Fruit fly (Drosophila melanogaster) whole organism, embryonic: Measurements from ENCODE around the gene Socs36E.

Experiments used
- Awh ChIP-seq: fragments of 200-800 bp; sonication (Bioruptor generic); IDR thresholded peaks from 2 replicates; pipeline ENCODE4, ENCODE4 v1.3.6; 2022; ENCODE audit warnings: missing biosample characterization, missing genetic modification characterization
- CG10267 ChIP-seq: fragments of 200-800 bp; sonication (Bioruptor generic); optimal IDR thresholded peaks from 2 replicates; lab custom pipeline; 2018; ENCODE audit warnings: missing biosample characterization, mild to moderate bottlenecking, missing genetic modification characterization, moderate library complexity
- CG10274 ChIP-seq: fragments of 200-800 bp; sonication (Bioruptor generic); optimal IDR thresholded peaks from 3 replicates; lab custom pipeline; 2017; ENCODE audit warnings: missing biosample characterization, mild to moderate bottlenecking, missing genetic modification characterization
- CG10321 ChIP-seq: fragments of 200-800 bp; sonication (Bioruptor generic); IDR thresholded peaks from 2 replicates; pipeline ENCODE4 v1.3.6; 2022; ENCODE audit warnings: missing biosample characterization, missing genetic modification characterization
- CG10431 ChIP-seq: fragments of 200-800 bp; sonication (Bioruptor generic); optimal IDR thresholded peaks from 3 replicates; lab custom pipeline; 2018; ENCODE audit warnings: missing biosample characterization, mild to moderate bottlenecking, missing genetic modification characterization
- CG10959 ChIP-seq: fragments of 200-800 bp; sonication (Bioruptor generic); IDR thresholded peaks from 2 replicates; pipeline ENCODE4 v1.3.6; 2022; ENCODE audit warnings: missing biosample characterization, missing genetic modification characterization
- CG11695 ChIP-seq: fragments of 200-800 bp; sonication (Bioruptor generic); IDR thresholded peaks from 3 replicates; pipeline ENCODE4 v1.3.6; 2022; ENCODE audit warnings: missing biosample characterization, missing genetic modification characterization
- CG17328 ChIP-seq: fragments of 200-800 bp; sonication (Bioruptor generic); IDR thresholded peaks from 2 replicates; pipeline ENCODE4 v1.3.6; 2022; ENCODE audit warnings: missing biosample characterization, missing genetic modification characterization
- CG17912 ChIP-seq: fragments of 200-800 bp; sonication (Bioruptor generic); optimal IDR thresholded peaks from 2 replicates; lab custom pipeline; 2018; ENCODE audit warnings: missing biosample characterization, mild to moderate bottlenecking, missing genetic modification characterization
- CG18476 ChIP-seq: fragments of 200-800 bp; sonication (Bioruptor generic); optimal IDR thresholded peaks from 2 replicates; lab custom pipeline; 2016; ENCODE audit warnings: missing biosample characterization, mild to moderate bottlenecking, missing genetic modification characterization
- CG2889 ChIP-seq: fragments of 200-800 bp; sonication (Bioruptor generic); IDR thresholded peaks from 3 replicates; pipeline ENCODE4 v1.3.6; 2022; ENCODE audit warnings: missing biosample characterization, missing genetic modification characterization
- CG33213 ChIP-seq: fragments of 200-800 bp; sonication (Bioruptor generic); optimal IDR thresholded peaks from 3 replicates; lab custom pipeline; 2016; ENCODE audit warnings: missing biosample characterization, missing genetic modification characterization
- CG33557 ChIP-seq: fragments of 200-800 bp; sonication (Bioruptor generic); optimal IDR thresholded peaks from 2 replicates; lab custom pipeline; 2019; ENCODE audit warnings: missing biosample characterization, mild to moderate bottlenecking, missing genetic modification characterization, moderate library complexity
- CG43689 ChIP-seq: fragments of 200-800 bp; sonication (Bioruptor generic); IDR thresholded peaks from 2 replicates; pipeline ENCODE4 v1.3.6; 2022; ENCODE audit warnings: missing biosample characterization, missing genetic modification characterization
- CG4854 ChIP-seq: fragments of 200-800 bp; sonication (Bioruptor generic); optimal IDR thresholded peaks from 2 replicates; lab custom pipeline; 2016; ENCODE audit warnings: missing biosample characterization, missing genetic modification characterization, inconsistent platforms
- CG6683 ChIP-seq: fragments of 200-800 bp; sonication (Bioruptor generic); optimal IDR thresholded peaks from 2 replicates; lab custom pipeline; 2017; ENCODE audit warnings: missing biosample characterization, mild to moderate bottlenecking, missing genetic modification characterization, missing genetic modification reagents
- CG7372 ChIP-seq: fragments of 200-800 bp; sonication (Bioruptor generic); IDR thresholded peaks from 2 replicates; pipeline ENCODE4 v1.3.6; 2022; ENCODE audit warnings: missing biosample characterization, missing genetic modification characterization
- CG7963 ChIP-seq: fragments of 200-800 bp; sonication (Bioruptor generic); IDR thresholded peaks from 3 replicates; pipeline ENCODE4 v1.3.6; 2022; ENCODE audit warnings: missing biosample characterization, missing genetic modification characterization; ENCODE audit not compliant: partially characterized antibody
- CG8290 ChIP-seq, 3 experiments: fragments of 200-800 bp; sonication (Bioruptor generic); optimal IDR thresholded peaks; 2 replicates each; lab custom pipeline; 2016 to 2019; ENCODE audit warnings: missing biosample characterization in 3 of 3, missing genetic modification characterization in 3 of 3, mild to moderate bottlenecking in 2 of 3, moderate library complexity in 1 of 3
- CG9215 ChIP-seq: fragments of 200-800 bp; sonication (Bioruptor generic); IDR thresholded peaks from 2 replicates; pipeline ENCODE4 v1.3.6; 2022; ENCODE audit warnings: missing biosample characterization, missing genetic modification characterization
- CHES-1-like ChIP-seq: fragments of 200-800 bp; sonication (Bioruptor generic); optimal IDR thresholded peaks from 2 replicates; lab custom pipeline; 2016; ENCODE audit warnings: missing biosample characterization, missing genetic modification characterization
- CkIIα-i1 ChIP-seq: fragments of 200-800 bp; sonication (Bioruptor generic); IDR thresholded peaks from 2 replicates; pipeline ENCODE4 v1.3.6; 2022; ENCODE audit warnings: missing biosample characterization, missing genetic modification characterization
- D19B ChIP-seq: fragments of 200-800 bp; sonication (Bioruptor generic); optimal IDR thresholded peaks from 2 replicates; lab custom pipeline; 2017; ENCODE audit warnings: missing biosample characterization, mild to moderate bottlenecking, missing genetic modification characterization
- Drgx ChIP-seq: fragments of 200-800 bp; sonication (Bioruptor generic); IDR thresholded peaks from 2 replicates; pipeline ENCODE4 v1.3.6; 2022; ENCODE audit warnings: missing biosample characterization, missing genetic modification characterization
- H15 ChIP-seq: fragments of 200-800 bp; sonication (Bioruptor generic); IDR thresholded peaks from 3 replicates; pipeline ENCODE4 v1.3.6; 2022; ENCODE audit warnings: missing biosample characterization, missing genetic modification characterization
- Hand ChIP-seq: fragments of 200-800 bp; sonication (Bioruptor generic); optimal IDR thresholded peaks from 2 replicates; lab custom pipeline; 2017; ENCODE audit warnings: mild to moderate bottlenecking, missing biosample characterization, missing genetic modification reagents, missing genetic modification characterization
- Hmr ChIP-seq: fragments of 200-800 bp; sonication (Bioruptor generic); optimal IDR thresholded peaks from 3 replicates; lab custom pipeline; 2017; ENCODE audit warnings: mild to moderate bottlenecking, missing biosample characterization, missing genetic modification reagents, missing genetic modification characterization
- MESR4 ChIP-seq: fragments of 200-800 bp; sonication (Bioruptor generic); optimal IDR thresholded peaks from 2 replicates; lab custom pipeline; 2018; ENCODE audit warnings: missing biosample characterization, mild to moderate bottlenecking, missing genetic modification characterization, moderate library complexity
- NC2β ChIP-seq: fragments of 200-800 bp; sonication (Bioruptor generic); optimal IDR thresholded peaks from 2 replicates; lab custom pipeline; 2016; ENCODE audit warnings: missing biosample characterization, missing genetic modification characterization
- Neu2 ChIP-seq: fragments of 200-800 bp; sonication (Bioruptor generic); optimal IDR thresholded peaks from 3 replicates; lab custom pipeline; 2016; ENCODE audit warnings: missing biosample characterization, missing genetic modification characterization, borderline replicate concordance
- Scr ChIP-seq: fragments of 200-800 bp; sonication (Bioruptor generic); IDR thresholded peaks from 2 replicates; pipeline ENCODE4 v1.3.6; 2022; ENCODE audit warnings: missing biosample characterization, missing genetic modification characterization; ENCODE audit not compliant: partially characterized antibody
- Side ChIP-seq: fragments of 200-800 bp; sonication (Bioruptor generic); optimal IDR thresholded peaks from 2 replicates; lab custom pipeline; 2016; ENCODE audit warnings: missing biosample characterization, missing genetic modification characterization
- Sin3A ChIP-seq: fragments of >200 bp; optimal IDR thresholded peaks from 2 replicates; lab custom pipeline; 2018
- Spps ChIP-seq: fragments of 200-800 bp; sonication (Bioruptor generic); optimal IDR thresholded peaks from 2 replicates; lab custom pipeline; 2018; ENCODE audit warnings: missing biosample characterization, mild to moderate bottlenecking, missing genetic modification characterization
- Xbp1 ChIP-seq: fragments of 200-800 bp; sonication (Bioruptor generic); optimal IDR thresholded peaks from 3 replicates; lab custom pipeline; 2016; ENCODE audit warnings: missing biosample characterization, mild to moderate bottlenecking, missing genetic modification characterization
- az2 ChIP-seq: fragments of 200-800 bp; sonication (Bioruptor generic); optimal IDR thresholded peaks from 3 replicates; lab custom pipeline; 2016; ENCODE audit warnings: missing biosample characterization, missing genetic modification characterization
- cas ChIP-seq: fragments of 200-800 bp; sonication (Bioruptor generic); IDR thresholded peaks from 2 replicates; pipeline ENCODE4 v1.3.6; 2022; ENCODE audit warnings: missing biosample characterization, missing genetic modification characterization
- disco-r ChIP-seq: fragments of 200-800 bp; sonication (Bioruptor generic); optimal IDR thresholded peaks from 2 replicates; lab custom pipeline; 2016; ENCODE audit warnings: missing biosample characterization, missing genetic modification characterization
- dmrt11E ChIP-seq: fragments of 200-800 bp; sonication (Bioruptor generic); optimal IDR thresholded peaks from 3 replicates; lab custom pipeline; 2018; ENCODE audit warnings: missing biosample characterization, mild to moderate bottlenecking, missing genetic modification characterization, moderate library complexity
- fu2 ChIP-seq: fragments of 200-800 bp; sonication (Bioruptor generic); optimal IDR thresholded peaks from 2 replicates; lab custom pipeline; 2016; ENCODE audit warnings: missing biosample characterization, missing genetic modification characterization
- gce ChIP-seq: fragments of 200-800 bp; sonication (Bioruptor generic); IDR thresholded peaks from 3 replicates; pipeline ENCODE4 v1.3.6; 2022; ENCODE audit warnings: missing biosample characterization, missing genetic modification characterization
- gem ChIP-seq: fragments of 200-800 bp; sonication (Bioruptor generic); optimal IDR thresholded peaks from 2 replicates; lab custom pipeline; 2019; ENCODE audit warnings: missing biosample characterization, mild to moderate bottlenecking, missing genetic modification characterization, moderate library complexity
- gt ChIP-seq: fragments of 200-800 bp; sonication (Bioruptor generic); IDR thresholded peaks from 2 replicates; pipeline ENCODE4 v1.3.6; 2022; ENCODE audit warnings: missing biosample characterization, missing genetic modification characterization
- hth ChIP-seq: fragments of >200 bp; optimal IDR thresholded peaks from 2 replicates; lab custom pipeline; 2017; ENCODE audit warnings: inconsistent platforms
- knrl ChIP-seq: fragments of 200-800 bp; sonication (Bioruptor generic); IDR thresholded peaks from 3 replicates; pipeline ENCODE4 v1.3.6; 2022; ENCODE audit warnings: missing biosample characterization, missing genetic modification characterization; ENCODE audit not compliant: partially characterized antibody
- pho ChIP-seq: fragments of 200-800 bp; sonication (Bioruptor generic); optimal IDR thresholded peaks from 2 replicates; lab custom pipeline; 2016; ENCODE audit warnings: missing biosample characterization, missing genetic modification characterization
- pita ChIP-seq: fragments of 200-800 bp; sonication (Bioruptor generic); optimal IDR thresholded peaks from 2 replicates; lab custom pipeline; 2017; ENCODE audit warnings: missing biosample characterization, mild to moderate bottlenecking, missing genetic modification characterization
- scrt ChIP-seq: fragments of 200-800 bp; sonication (Bioruptor generic); optimal IDR thresholded peaks from 2 replicates; lab custom pipeline; 2018; ENCODE audit warnings: missing biosample characterization, mild to moderate bottlenecking, missing genetic modification characterization, moderate library complexity
- seq ChIP-seq: fragments of 200-800 bp; sonication (Bioruptor generic); IDR thresholded peaks from 2 replicates; pipeline ENCODE4 v1.3.6; 2022; ENCODE audit warnings: missing biosample characterization, missing genetic modification characterization
- ssp ChIP-seq: fragments of 200-800 bp; sonication (Bioruptor generic); IDR thresholded peaks from 2 replicates; pipeline ENCODE4 v1.3.6; 2022; ENCODE audit warnings: missing biosample characterization, missing genetic modification characterization
- trh ChIP-seq: fragments of 200-800 bp; sonication (Bioruptor generic); optimal IDR thresholded peaks from 2 replicates; lab custom pipeline; 2016; ENCODE audit warnings: missing biosample characterization, missing genetic modification characterization

The Socs36E gene

DNA sequence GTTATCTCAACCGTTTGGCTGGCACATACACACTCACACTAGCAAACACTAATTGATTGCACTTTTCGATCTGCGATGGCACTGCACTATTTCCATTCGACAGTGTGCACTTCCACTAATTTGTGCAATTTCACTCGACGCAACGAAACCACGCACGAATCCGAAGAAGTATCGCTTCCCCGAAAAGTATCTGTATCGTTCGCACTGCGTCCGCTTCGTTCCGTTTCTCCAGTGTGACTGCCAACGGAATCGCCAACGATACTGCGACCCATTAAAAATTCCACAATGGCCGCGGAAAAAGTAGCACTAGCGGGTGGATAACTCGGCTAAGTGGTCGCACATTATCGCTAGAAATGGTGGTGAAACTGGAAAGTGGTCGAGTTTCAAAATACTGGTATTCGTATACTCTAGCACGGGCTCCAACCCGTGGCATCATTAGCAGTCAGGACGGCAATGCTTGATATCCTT lies at the start of gene Socs36E (continued):
- TF ChIP-seq CG10274 (GFP tag; lab: Kevin White, UChicago) = no peak
- TF ChIP-seq CG10321 (GFP tag; lab: Robert Waterston, UW) = no peak
- peak; percentile 56; the same call in 1 of the 2 replicates for TF ChIP-seq ssp
- peak; percentile 9 for TF ChIP-seq Side (GFP tag; lab: Kevin White, UChicago)
- peak; percentile 70 for TF ChIP-seq NC2β (GFP tag; lab: Kevin White, UChicago)
- TF ChIP-seq knrl = peak; percentile 69; the same call in 2 of the 3 replicates
- TF ChIP-seq CG4854 (GFP tag; lab: Kevin White, UChicago) = no peak
- 0 out of 2 replicates have a peak, but pooled peaks have one; percentile 25 for TF ChIP-seq CG17328
- no peak for TF ChIP-seq CG17912 (GFP tag; lab: Kevin White, UChicago)
- TF ChIP-seq CG43689 (GFP tag; lab: Robert Waterston, UW) = no peak
- peak; percentile 100 for TF ChIP-seq pita (GFP tag; lab: Kevin White, UChicago)
- TF ChIP-seq scrt (GFP tag; lab: Kevin White, UChicago) = no peak
- no peak for TF ChIP-seq seq (GFP tag; lab: Robert Waterston, UW)
- TF ChIP-seq trh (GFP tag; lab: Kevin White, UChicago) = no peak
- peak; percentile 28 for TF ChIP-seq Neu2 (GFP tag; lab: Kevin White, UChicago)
- no peak for TF ChIP-seq az2 (GFP tag; lab: Kevin White, UChicago)
- no peak for TF ChIP-seq Awh (GFP tag; lab: Robert Waterston, UW)
- peak; percentile 53; the same call in 1 of the 3 replicates for TF ChIP-seq gce (GFP tag; lab: Robert Waterston, UW)
- TF ChIP-seq Hmr (GFP tag; lab: Kevin White, UChicago) = peak; percentile 90
- TF ChIP-seq CG8290 (GFP tag; optimal IDR thresholded peaks at IDR 0.05; lab: Kevin White, UChicago) = peak; percentile 54
- TF ChIP-seq CG8290 (tag; optimal IDR thresholded peaks at IDR 0.05; lab: Kevin White, UChicago) = peak in 1 of 2 experiments; percentile 95
- TF ChIP-seq CHES-1-like (GFP tag; lab: Kevin White, UChicago) = peak; percentile 49
- TF ChIP-seq CG7963 (GFP tag; lab: Robert Waterston, UW) = 0 out of 3 replicates have a peak, but pooled peaks have one; percentile 14
- TF ChIP-seq CG18476 (GFP tag; lab: Kevin White, UChicago) = no peak
- no peak for TF ChIP-seq Drgx (GFP tag; lab: Robert Waterston, UW)
- TF ChIP-seq CkIIα-i1 = no peak
- TF ChIP-seq CG2889 (GFP tag; lab: Robert Waterston, UW) = no peak
- TF ChIP-seq MESR4 (GFP tag; lab: Kevin White, UChicago) = peak; percentile 62
- peak; percentile 23 for TF ChIP-seq Sin3A (lab: Kevin White, UChicago)
- TF ChIP-seq gem = no peak
- peak; percentile 71 for TF ChIP-seq CG10267 (tag; lab: Kevin White, UChicago)
- TF ChIP-seq gt = no peak
- no peak for TF ChIP-seq cas (GFP tag; lab: Robert Waterston, UW)
- peak; percentile 37 for TF ChIP-seq pho (GFP tag; lab: Kevin White, UChicago)
- TF ChIP-seq D19B (GFP tag; lab: Kevin White, UChicago) = no peak
- TF ChIP-seq Hand (GFP tag; lab: Kevin White, UChicago) = no peak
- peak; percentile 14 for TF ChIP-seq Spps (tag; lab: Kevin White, UChicago)
- peak; percentile 93 for TF ChIP-seq CG33213 (GFP tag; lab: Kevin White, UChicago)
- no peak for TF ChIP-seq dmrt11E (tag; lab: Kevin White, UChicago)
- TF ChIP-seq Xbp1 (GFP tag; lab: Kevin White, UChicago) = peak; percentile 43
- TF ChIP-seq fu2 (GFP tag; lab: Kevin White, UChicago) = no peak
- TF ChIP-seq H15 (GFP tag; lab: Robert Waterston, UW) = no peak; the same call in 2 of the 3 replicates
- TF ChIP-seq CG33557 = peak; percentile 7
- peak; percentile 2 for TF ChIP-seq CG6683
- peak; percentile 33; the same call in 1 of the 2 replicates for TF ChIP-seq CG10959 (GFP tag; lab: Robert Waterston, UW)
- no peak for TF ChIP-seq CG11695 (GFP tag; lab: Robert Waterston, UW)
- TF ChIP-seq CG7372 (GFP tag; lab: Robert Waterston, UW) = no peak
- TF ChIP-seq hth (lab: Kevin White, UChicago) = no peak
- peak; percentile 58 for TF ChIP-seq Scr (GFP tag; lab: Robert Waterston, UW)
- peak; percentile 36 for TF ChIP-seq disco-r (GFP tag; lab: Kevin White, UChicago)
- no peak for TF ChIP-seq CG10431
- TF ChIP-seq CG9215 (GFP tag; lab: Robert Waterston, UW) = no peak
